Worm (Caenorhabditis elegans) whole organism, young adult: ENCODE results near the gene ipla-6.

Experiments
- B0019.2 ChIP-seq: fragments of 200-800 bp; sonication (Bioruptor generic); conservative IDR thresholded peaks from 2 replicates; pipeline ENCODE4 v1.3.6; 2022; ENCODE audit warnings: missing genetic modification reagents, missing genetic modification characterization, missing compliant biosample characterization
- F52B5.7 ChIP-seq: sonication (generic microtip); optimal IDR thresholded peaks from 2 replicates; lab custom pipeline; 2016; ENCODE audit warnings: mild to moderate bottlenecking, missing genetic modification characterization, missing compliant biosample characterization
- K12H6.12 ChIP-seq: fragments of 200-800 bp; sonication (Bioruptor generic); optimal IDR thresholded peaks from 2 replicates; lab custom pipeline; 2018; ENCODE audit warnings: mild to moderate bottlenecking, missing genetic modification characterization, missing compliant biosample characterization
- attf-6 ChIP-seq: fragments of 200-800 bp; sonication (Bioruptor generic); IDR thresholded peaks from 2 replicates; pipeline ENCODE4 v1.3.6; 2022; ENCODE audit warnings: missing genetic modification reagents, missing genetic modification characterization, missing compliant biosample characterization
- bed-2 ChIP-seq: fragments of 200-800 bp; sonication (Bioruptor generic); IDR thresholded peaks from 2 replicates; pipeline ENCODE4 v1.3.6; 2022; ENCODE audit warnings: missing genetic modification reagents, missing genetic modification characterization, missing compliant biosample characterization
- ccch-3 ChIP-seq: fragments of 200-800 bp; sonication (Bioruptor generic); optimal IDR thresholded peaks from 2 replicates; lab custom pipeline; 2018; ENCODE audit warnings: mild to moderate bottlenecking, missing genetic modification characterization, missing compliant biosample characterization
- dpff-1 ChIP-seq: sonication (generic microtip); optimal IDR thresholded peaks from 2 replicates; lab custom pipeline; 2017; ENCODE audit warnings: mild to moderate bottlenecking, missing genetic modification characterization, missing compliant biosample characterization
- ets-4 ChIP-seq: fragments of 200-800 bp; sonication (Bioruptor generic); optimal IDR thresholded peaks from 2 replicates; lab custom pipeline; 2018; ENCODE audit warnings: mild to moderate bottlenecking, missing genetic modification characterization, missing compliant biosample characterization
- hsf-1 ChIP-seq: fragments of 200-800 bp; sonication (Bioruptor generic); IDR thresholded peaks from 2 replicates; pipeline ENCODE4 v1.3.6; 2022; ENCODE audit warnings: missing genetic modification reagents, missing genetic modification characterization, missing compliant biosample characterization
- snpc-4 ChIP-seq, 5 experiments: fragments of 150-350 bp in 1 of 5; sonication (generic microtip) in 4 of 5; optimal IDR thresholded peaks; 2 replicates each; lab custom pipeline; 2014 to 2018; ENCODE audit warnings: missing genetic modification characterization in 5 of 5, missing biosample characterization in 3 of 5, antibody characterized with exemption in 2 of 5, mild to moderate bottlenecking in 2 of 5, missing compliant biosample characterization in 2 of 5, missing genotype in 2 of 5, moderate library complexity in 2 of 5, missing genetic modification reagents in 1 of 5

DNA sequence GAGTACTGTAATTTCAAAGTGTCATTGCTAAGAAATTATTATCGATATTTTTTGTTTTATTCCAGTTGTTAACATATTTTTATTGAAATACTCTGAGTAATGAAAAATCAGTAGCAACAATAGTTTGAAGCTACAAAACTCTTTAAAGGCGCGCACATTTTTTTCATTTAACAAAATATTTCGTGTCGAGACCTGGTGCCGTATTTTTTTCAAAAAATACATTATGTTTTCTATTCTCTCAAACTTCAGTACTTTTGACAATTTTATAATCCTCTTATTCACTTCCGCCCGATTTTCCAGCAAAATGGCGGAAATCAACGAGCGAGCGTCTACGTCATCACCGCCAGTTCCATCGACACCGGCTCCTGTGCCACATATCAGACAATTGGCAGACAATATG, 3.5 kb upstream of the ipla-6 start, which contains the start of gene blos-2:
- TF ChIP-seq F52B5.7 (no peak), dpff-1 (tag; lab: Kevin White, UChicago) (no peak), K12H6.12 (tag; lab: Kevin White, UChicago) (no peak), attf-6 (no peak), B0019.2 (GFP tag; lab: Robert Waterston, UW) (no peak), hsf-1 (no peak), ets-4 (GFP tag; lab: Kevin White, UChicago) (no peak), bed-2 (GFP tag; lab: Robert Waterston, UW) (no peak), ccch-3 (no peak), snpc-4 (GFP tag; optimal IDR thresholded peaks at IDR 0.05; lab: Kevin White, UChicago) (no peak), snpc-4 (tag; optimal IDR thresholded peaks at IDR 0.05; lab: Kevin White, UChicago) (no peak)
